Worm (Caenorhabditis elegans) whole organism, young adult: ENCODE data around the gene C12D8.13.

Source experiments
- B0019.2 ChIP-seq: fragments of 200-800 bp; sonication (Bioruptor generic); conservative IDR thresholded peaks from 2 replicates; pipeline ENCODE4 v1.3.6; 2022; ENCODE audit warnings: missing genetic modification reagents, missing genetic modification characterization, missing compliant biosample characterization
- D2030.7 ChIP-seq: fragments of 200-800 bp; sonication (Bioruptor generic); IDR thresholded peaks from 2 replicates; pipeline ENCODE4 v1.3.6; 2022; ENCODE audit warnings: missing genetic modification reagents, missing genetic modification characterization, missing compliant biosample characterization
- K11D2.4 ChIP-seq: fragments of 200-800 bp; sonication (Bioruptor generic); IDR thresholded peaks from 2 replicates; pipeline ENCODE4 v1.3.6; 2022; ENCODE audit warnings: missing genetic modification reagents, missing genetic modification characterization, missing compliant biosample characterization
- ZK185.1 ChIP-seq: sonication (generic microtip); optimal IDR thresholded peaks from 2 replicates; lab custom pipeline; 2016; ENCODE audit warnings: mild to moderate bottlenecking, missing genetic modification characterization, missing compliant biosample characterization; ENCODE audit not compliant: poor library complexity, severe bottlenecking
- ama-1 ChIP-seq, 3 experiments: fragments of 150-350 bp in 1 of 3; sonication (generic microtip) in 2 of 3; optimal IDR thresholded peaks; 2 replicates each; lab custom pipeline; 2014 to 2018; ENCODE audit warnings: missing biosample characterization in 2 of 3, missing genetic modification characterization in 2 of 3, missing genetic modification reagents in 2 of 3
- dox-1 ChIP-seq: fragments of 200-800 bp; sonication (Bioruptor generic); IDR thresholded peaks from 2 replicates; pipeline ENCODE4 v1.3.6; 2022; ENCODE audit warnings: missing genetic modification reagents, missing genetic modification characterization, missing compliant biosample characterization
- efl-1 ChIP-seq: fragments of 150-350 bp; optimal IDR thresholded peaks from 2 replicates; lab custom pipeline; 2014; ENCODE audit warnings: missing biosample characterization, missing genetic modification reagents, missing genetic modification characterization
- egrh-3 ChIP-seq: fragments of 200-800 bp; sonication (Bioruptor generic); IDR thresholded peaks from 2 replicates; pipeline ENCODE4 v1.3.6; 2022; ENCODE audit warnings: missing genetic modification reagents, missing genetic modification characterization, missing compliant biosample characterization
- nhr-90 ChIP-seq: sonication (generic microtip); optimal IDR thresholded peaks from 2 replicates; lab custom pipeline; 2016; ENCODE audit warnings: missing genotype, mild to moderate bottlenecking, missing genetic modification characterization, missing compliant biosample characterization
- rec-8 ChIP-seq, 2 experiments: sonication (generic microtip); optimal IDR thresholded peaks; 2 replicates each; lab custom pipeline; 2016; ENCODE audit warnings: mild to moderate bottlenecking in 2 of 2, missing genetic modification characterization in 2 of 2, missing genetic modification reagents in 2 of 2, missing genotype in 2 of 2, missing biosample characterization in 1 of 2, missing compliant biosample characterization in 1 of 2, moderate library complexity in 1 of 2
- unc-62 ChIP-seq: fragments of 150-350 bp; optimal IDR thresholded peaks from 2 replicates; lab custom pipeline; 2014; ENCODE audit warnings: missing biosample characterization, missing genetic modification reagents, missing genetic modification characterization
- ztf-18 ChIP-seq: sonication (generic microtip); optimal IDR thresholded peaks from 2 replicates; lab custom pipeline; 2016; ENCODE audit warnings: missing genotype, mild to moderate bottlenecking, missing genetic modification characterization, missing compliant biosample characterization
- ztf-3 ChIP-seq: fragments of 200-800 bp; sonication (Bioruptor generic); optimal IDR thresholded peaks from 2 replicates; lab custom pipeline; 2018; ENCODE audit warnings: mild to moderate bottlenecking, missing genetic modification characterization, missing compliant biosample characterization

DNA sequence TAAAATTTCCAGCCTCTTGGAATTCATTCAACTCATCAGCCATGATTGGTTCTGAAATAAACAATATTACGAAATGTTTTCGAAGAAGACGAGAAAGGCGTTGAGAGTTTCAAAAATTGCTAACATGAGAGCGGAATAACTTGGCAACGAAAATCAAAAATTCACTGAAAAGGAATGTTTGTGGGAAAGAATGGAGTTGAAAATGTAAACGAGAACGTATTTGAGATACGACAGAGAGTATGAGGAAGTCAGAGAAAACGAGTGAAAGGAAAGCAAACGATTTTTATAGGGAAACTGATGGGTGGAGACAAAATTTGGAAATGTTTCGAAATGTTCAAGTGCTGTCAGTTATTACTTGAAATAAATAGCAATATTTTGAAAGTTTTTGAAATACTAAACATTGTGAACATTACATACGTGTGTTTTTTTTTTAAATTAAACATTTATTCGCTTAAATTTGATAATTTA, 34.5 kb upstream of the C12D8.13 start, which contains the start of gene rop-1:
- TF ChIP-seq D2030.7 (GFP tag; lab: Robert Waterston, UW) (no peak), rec-8 (tag; optimal IDR thresholded peaks at IDR 0.05; lab: Kevin White, UChicago) (no peak), unc-62 (GFP tag; lab: Kevin White, UChicago) (peak; percentile 42), egrh-3 (GFP tag; lab: Robert Waterston, UW) (no peak), ZK185.1 (tag; lab: Kevin White, UChicago) (no peak), ztf-3 (no peak), K11D2.4 (GFP tag; lab: Robert Waterston, UW) (no peak), ama-1 (optimal IDR thresholded peaks at IDR 0.05; lab: Kevin White, UChicago) (no peak), ama-1 (GFP tag; optimal IDR thresholded peaks at IDR 0.05; lab: Kevin White, UChicago) (no peak), dox-1 (GFP tag; lab: Robert Waterston, UW) (no peak), nhr-90 (tag; lab: Kevin White, UChicago) (no peak), efl-1 (GFP tag; lab: Kevin White, UChicago) (no peak), ztf-18 (no peak), B0019.2 (GFP tag; lab: Robert Waterston, UW) (no peak)
